Worm (Caenorhabditis elegans): ENCODE data around the gene flad-1.

Gene flad-1

DNA sequence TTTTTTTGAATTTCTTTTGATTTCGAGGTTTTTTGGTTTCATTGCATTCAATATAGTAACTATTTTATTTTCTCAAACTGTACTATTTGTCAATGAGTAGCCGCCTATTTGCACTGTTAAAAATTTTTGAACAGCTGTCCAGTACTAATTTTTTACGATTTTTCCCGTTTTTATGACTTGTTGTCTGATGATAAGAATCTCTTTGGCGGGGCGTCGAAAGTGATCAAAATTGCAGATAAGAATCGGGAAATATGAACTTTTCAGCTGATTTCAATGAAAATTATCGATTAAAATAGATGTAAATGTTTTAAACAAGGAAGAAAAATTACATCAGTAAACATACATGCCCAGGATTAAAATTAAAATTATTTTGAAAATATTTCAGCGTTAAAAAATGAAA, 30.3 kb downstream of the flad-1 start:
- no peak for TF ChIP-seq nhr-129 (tag; optimal IDR thresholded peaks at IDR 0.05)
- TF ChIP-seq gmeb-1 (tag; optimal IDR thresholded peaks at IDR 0.05): peak; percentile 9
- TF ChIP-seq nhr-25 (tag; optimal IDR thresholded peaks at IDR 0.05): peak; percentile 32
- TF ChIP-seq nhr-11 (tag; optimal IDR thresholded peaks at IDR 0.05): no peak
- peak; percentile 81 for TF ChIP-seq fos-1 (tag; optimal IDR thresholded peaks at IDR 0.05)
- peak; percentile 83 for TF ChIP-seq sma-9 (GFP tag; optimal IDR thresholded peaks at IDR 0.05)
- no peak for TF ChIP-seq sma-9 (tag; optimal IDR thresholded peaks at IDR 0.05)
- peak; percentile 46 for TF ChIP-seq crh-2 (tag; optimal IDR thresholded peaks at IDR 0.05)

DNA sequence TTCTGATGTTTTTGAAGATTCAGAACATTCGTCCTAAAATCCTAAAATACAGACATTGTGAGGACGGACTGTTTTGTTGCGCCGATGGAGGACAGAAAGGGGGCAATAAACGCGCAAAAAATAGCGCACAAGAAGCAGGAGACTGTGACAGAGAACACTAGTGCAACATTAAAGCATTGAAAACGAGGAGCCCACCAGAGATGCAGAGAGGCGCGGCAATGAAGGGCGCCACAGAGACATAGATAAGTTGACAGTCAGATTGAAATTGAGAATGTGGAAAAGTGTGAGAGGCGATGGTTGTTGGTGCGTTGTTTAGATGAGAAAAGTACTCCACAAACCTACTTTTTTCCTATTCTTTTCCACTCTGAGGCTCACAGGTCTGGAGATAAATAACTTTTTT, 31.0 kb downstream of the flad-1 start, which contains the start of gene aakg-5:
Gene aakg-5, minus strand, starts transcription at position 159 of the 400 bp plus-strand sequence.
- TF ChIP-seq peb-1 (tag; optimal IDR thresholded peaks at IDR 0.05) (no peak), ztf-4 (tag; optimal IDR thresholded peaks at IDR 0.05) (peak; percentile 59), nhr-6 (tag; optimal IDR thresholded peaks at IDR 0.05) (peak; percentile 73), lin-11 (tag; optimal IDR thresholded peaks at IDR 0.05) (peak; percentile 50), nhr-11 (tag; optimal IDR thresholded peaks at IDR 0.05) (no peak), aly-2 (tag; optimal IDR thresholded peaks at IDR 0.05) (no peak), C34F6.9 (tag; optimal IDR thresholded peaks at IDR 0.05) (peak; percentile 82), unc-55 (GFP tag; optimal IDR thresholded peaks at IDR 0.05) (peak; percentile 73), ZK546.5 (tag; optimal IDR thresholded peaks at IDR 0.05) (no peak), zag-1 (tag; optimal IDR thresholded peaks at IDR 0.05) (peak; percentile 20), sem-4 (tag; optimal IDR thresholded peaks at IDR 0.05) (peak; percentile 81), Y55F3AM.14 (GFP tag; optimal IDR thresholded peaks at IDR 0.05) (peak; percentile 3), alr-1 (tag; optimal IDR thresholded peaks at IDR 0.05) (no peak), nhr-23 (tag; optimal IDR thresholded peaks at IDR 0.05) (no peak), ceh-16 (tag; optimal IDR thresholded peaks at IDR 0.05) (peak; percentile 74), elt-1 (tag; optimal IDR thresholded peaks at IDR 0.05) (peak; percentile 22), egl-27 (tag; optimal IDR thresholded peaks at IDR 0.05) (peak; percentile 90), fos-1 (tag; optimal IDR thresholded peaks at IDR 0.05) (peak; percentile 82), dmd-4 (tag; optimal IDR thresholded peaks at IDR 0.05) (no peak), lsy-2 (tag; optimal IDR thresholded peaks at IDR 0.05) (peak in 1 of 2 experiments; percentile 85), sma-9 (GFP tag; optimal IDR thresholded peaks at IDR 0.05) (peak; percentile 98), sma-9 (tag; optimal IDR thresholded peaks at IDR 0.05) (no peak), ztf-1 (GFP tag; conservative IDR thresholded peaks at IDR 0.05) (no peak), crh-2 (tag; optimal IDR thresholded peaks at IDR 0.05) (peak; percentile 91), skn-1 (tag; optimal IDR thresholded peaks at IDR 0.05) (no peak), lin-39 (tag; optimal IDR thresholded peaks at IDR 0.05) (no peak), nhr-25 (tag; optimal IDR thresholded peaks at IDR 0.05) (peak; percentile 86), nhr-12 (tag; optimal IDR thresholded peaks at IDR 0.05) (no peak), nhr-129 (tag; optimal IDR thresholded peaks at IDR 0.05) (peak; percentile 88), nhr-10 (tag; optimal IDR thresholded peaks at IDR 0.05) (no peak), mab-5 (tag; optimal IDR thresholded peaks at IDR 0.05) (peak; percentile 58), R02D3.7 (tag; optimal IDR thresholded peaks at IDR 0.05) (no peak), unc-39 (tag; optimal IDR thresholded peaks at IDR 0.05) (no peak), blmp-1 (tag; optimal IDR thresholded peaks at IDR 0.05; ENCODE audit: insufficient read depth) (peak; percentile 65), unc-62 (GFP tag; optimal IDR thresholded peaks at IDR 0.05) (peak; percentile 28), ceh-82 (tag; optimal IDR thresholded peaks at IDR 0.05) (no peak), nhr-237 (tag; optimal IDR thresholded peaks at IDR 0.05) (no peak), elt-3 (tag; optimal IDR thresholded peaks at IDR 0.05) (no peak), ztf-11 (tag; optimal IDR thresholded peaks at IDR 0.05) (no peak), nhr-77 (tag; optimal IDR thresholded peaks at IDR 0.05) (peak; percentile 46), snpc-4 (tag; optimal IDR thresholded peaks at IDR 0.05) (peak; percentile 38), F13H6.1 (tag; optimal IDR thresholded peaks at IDR 0.05) (peak; percentile 95), mdl-1 (tag; optimal IDR thresholded peaks at IDR 0.05) (peak; percentile 31 to 74), lin-13 (GFP tag; optimal IDR thresholded peaks at IDR 0.05) (peak; percentile 70), gmeb-1 (tag; optimal IDR thresholded peaks at IDR 0.05) (peak; percentile 81), ama-1 (optimal IDR thresholded peaks at IDR 0.05) (no peak), mbf-1 (tag; optimal IDR thresholded peaks at IDR 0.05) (no peak), nhr-21 (tag; optimal IDR thresholded peaks at IDR 0.05) (peak; percentile 83), sma-3 (GFP tag; optimal IDR thresholded peaks at IDR 0.05) (peak; percentile 85)

Measured in whole organism, L2 larva.